Worm (Caenorhabditis elegans) whole organism, young adult: ENCODE measurements around the gene fbxb-18.

ENCODE experiments used
- B0336.3 ChIP-seq: fragments of 200-800 bp; sonication (Bioruptor generic); IDR thresholded peaks from 2 replicates; pipeline ENCODE4 v1.3.6; 2022; ENCODE audit warnings: missing genetic modification characterization, missing compliant biosample characterization
- F22D6.2 ChIP-seq: sonication (generic microtip); optimal IDR thresholded peaks from 2 replicates; lab custom pipeline; 2016; ENCODE audit warnings: mild to moderate bottlenecking, missing genetic modification characterization, missing compliant biosample characterization
- F23B12.7 ChIP-seq: sonication (generic microtip); optimal IDR thresholded peaks from 2 replicates; lab custom pipeline; 2017; ENCODE audit warnings: missing genetic modification characterization, mild to moderate bottlenecking, missing compliant biosample characterization, antibody characterized with exemption, moderate library complexity; ENCODE audit not compliant: insufficient read depth
- F33H1.4 ChIP-seq: fragments of 200-800 bp; sonication (Bioruptor generic); IDR thresholded peaks from 2 replicates; pipeline ENCODE4 v1.3.6; 2022; ENCODE audit warnings: missing genetic modification reagents, missing genetic modification characterization, missing compliant biosample characterization
- F37B4.10 ChIP-seq: fragments of 200-800 bp; sonication (Bioruptor generic); IDR thresholded peaks from 2 replicates; pipeline ENCODE4 v1.3.6; 2022; ENCODE audit warnings: missing genetic modification characterization, missing compliant biosample characterization
- F39B2.1 ChIP-seq: fragments of 200-800 bp; sonication (Bioruptor generic); IDR thresholded peaks from 2 replicates; pipeline ENCODE4 v1.3.6; 2022; ENCODE audit warnings: missing genetic modification reagents, missing genetic modification characterization, missing compliant biosample characterization
- F55B11.4 ChIP-seq: sonication (generic microtip); optimal IDR thresholded peaks from 2 replicates; lab custom pipeline; 2016; ENCODE audit warnings: missing compliant biosample characterization, missing genetic modification characterization, borderline replicate concordance; ENCODE audit not compliant: insufficient read depth
- K11D2.4 ChIP-seq: fragments of 200-800 bp; sonication (Bioruptor generic); IDR thresholded peaks from 2 replicates; pipeline ENCODE4 v1.3.6; 2022; ENCODE audit warnings: missing genetic modification reagents, missing genetic modification characterization, missing compliant biosample characterization
- K12H6.12 ChIP-seq: fragments of 200-800 bp; sonication (Bioruptor generic); optimal IDR thresholded peaks from 2 replicates; lab custom pipeline; 2018; ENCODE audit warnings: mild to moderate bottlenecking, missing genetic modification characterization, missing compliant biosample characterization
- Y56A3A.18 ChIP-seq: fragments of 200-800 bp; sonication (Bioruptor generic); IDR thresholded peaks from 2 replicates; pipeline ENCODE4 v1.3.6; 2022; ENCODE audit warnings: missing genetic modification reagents, missing genetic modification characterization, missing compliant biosample characterization
- Y95B8A.8 ChIP-seq: fragments of 200-800 bp; sonication (Bioruptor generic); IDR thresholded peaks from 2 replicates; pipeline ENCODE4 v1.3.6; 2022; ENCODE audit warnings: missing genetic modification reagents, missing genetic modification characterization, missing compliant biosample characterization
- akir-1 ChIP-seq: fragments of 200-800 bp; sonication (Bioruptor generic); optimal IDR thresholded peaks from 2 replicates; lab custom pipeline; 2018; ENCODE audit warnings: mild to moderate bottlenecking, missing genetic modification characterization, moderate library complexity, missing compliant biosample characterization
- aptf-2 ChIP-seq: fragments of 200-800 bp; sonication (Bioruptor generic); conservative IDR thresholded peaks from 2 replicates; pipeline ENCODE4 v1.3.6; 2022; ENCODE audit warnings: missing genetic modification reagents, missing genetic modification characterization, missing compliant biosample characterization
- atf-7 ChIP-seq: sonication (generic microtip); optimal IDR thresholded peaks from 2 replicates; lab custom pipeline; 2017; ENCODE audit warnings: mild to moderate bottlenecking, missing genetic modification characterization, missing compliant biosample characterization
- ccch-3 ChIP-seq: fragments of 200-800 bp; sonication (Bioruptor generic); optimal IDR thresholded peaks from 2 replicates; lab custom pipeline; 2018; ENCODE audit warnings: mild to moderate bottlenecking, missing genetic modification characterization, missing compliant biosample characterization
- ceh-79 ChIP-seq: sonication (generic microtip); optimal IDR thresholded peaks from 2 replicates; lab custom pipeline; 2017; ENCODE audit warnings: mild to moderate bottlenecking, missing genetic modification characterization, missing compliant biosample characterization
- efl-1 ChIP-seq: fragments of 150-350 bp; optimal IDR thresholded peaks from 2 replicates; lab custom pipeline; 2014; ENCODE audit warnings: missing biosample characterization, missing genetic modification reagents, missing genetic modification characterization
- egl-44 ChIP-seq: fragments of 200-800 bp; sonication (Bioruptor generic); IDR thresholded peaks from 2 replicates; pipeline ENCODE4 v1.3.6; 2022; ENCODE audit warnings: missing genetic modification reagents, missing genetic modification characterization, missing compliant biosample characterization
- hlh-26 ChIP-seq: fragments of 200-800 bp; sonication (Bioruptor generic); conservative IDR thresholded peaks from 2 replicates; pipeline ENCODE4 v1.3.6; 2022; ENCODE audit warnings: missing genetic modification reagents, missing genetic modification characterization, missing compliant biosample characterization
- hmg-1.2 ChIP-seq: fragments of 200-800 bp; sonication (Bioruptor generic); IDR thresholded peaks from 2 replicates; pipeline ENCODE4 v1.3.6; 2022; ENCODE audit warnings: missing genetic modification reagents, missing genetic modification characterization, missing compliant biosample characterization
- lin-54 ChIP-seq: fragments of 200-800 bp; sonication (Bioruptor generic); optimal IDR thresholded peaks from 2 replicates; lab custom pipeline; 2018; ENCODE audit warnings: mild to moderate bottlenecking, missing genetic modification characterization, missing compliant biosample characterization
- nhr-120 ChIP-seq: fragments of 200-800 bp; sonication (Bioruptor generic); IDR thresholded peaks from 2 replicates; pipeline ENCODE4 v1.3.6; 2022; ENCODE audit warnings: missing genetic modification characterization, missing compliant biosample characterization
- nhr-179 ChIP-seq: sonication (generic microtip); optimal IDR thresholded peaks from 2 replicates; lab custom pipeline; 2016; ENCODE audit warnings: mild to moderate bottlenecking, missing genetic modification characterization, missing compliant biosample characterization
- pbrm-1 ChIP-seq: fragments of 200-800 bp; sonication (Bioruptor generic); IDR thresholded peaks from 2 replicates; pipeline ENCODE4 v1.3.6; 2022; ENCODE audit warnings: missing genetic modification reagents, missing genetic modification characterization, missing compliant biosample characterization
- sdz-38 ChIP-seq: sonication (generic microtip); optimal IDR thresholded peaks from 2 replicates; lab custom pipeline; 2016; ENCODE audit warnings: missing genotype, missing genetic modification characterization, missing compliant biosample characterization
- snpc-1.1 ChIP-seq: sonication (generic microtip); optimal IDR thresholded peaks from 2 replicates; lab custom pipeline; 2017; ENCODE audit warnings: missing genetic modification characterization, mild to moderate bottlenecking, missing compliant biosample characterization, antibody characterized with exemption, moderate library complexity, missing genotype, missing genetic modification reagents; ENCODE audit not compliant: insufficient read depth
- snpc-3.4 ChIP-seq: sonication (generic microtip); optimal IDR thresholded peaks from 2 replicates; lab custom pipeline; 2017; ENCODE audit warnings: missing genetic modification characterization, mild to moderate bottlenecking, missing compliant biosample characterization, antibody characterized with exemption, moderate library complexity, missing genotype, missing genetic modification reagents
- somi-1 ChIP-seq: fragments of 200-800 bp; sonication (Bioruptor generic); optimal IDR thresholded peaks from 2 replicates; lab custom pipeline; 2018; ENCODE audit warnings: mild to moderate bottlenecking, missing genetic modification characterization, missing compliant biosample characterization
- sptf-2 ChIP-seq: fragments of 200-800 bp; sonication (Bioruptor generic); optimal IDR thresholded peaks from 2 replicates; lab custom pipeline; 2018; ENCODE audit warnings: mild to moderate bottlenecking, missing genetic modification characterization, missing compliant biosample characterization
- tbp1 ChIP-seq: fragments of 200-800 bp; sonication (Bioruptor generic); optimal IDR thresholded peaks from 2 replicates; lab custom pipeline; 2018; ENCODE audit warnings: mild to moderate bottlenecking, missing genetic modification characterization, missing compliant biosample characterization
- tbx-9 ChIP-seq: sonication (generic microtip); optimal IDR thresholded peaks from 2 replicates; lab custom pipeline; 2016; ENCODE audit warnings: borderline replicate concordance, missing genetic modification characterization, inconsistent platforms, missing compliant biosample characterization
- unc-62 ChIP-seq: fragments of 150-350 bp; optimal IDR thresholded peaks from 2 replicates; lab custom pipeline; 2014; ENCODE audit warnings: missing biosample characterization, missing genetic modification reagents, missing genetic modification characterization
- xnd-1 ChIP-seq: sonication (generic microtip); optimal IDR thresholded peaks from 2 replicates; lab custom pipeline; 2016; ENCODE audit warnings: missing genotype, missing genetic modification reagents, missing genetic modification characterization, missing compliant biosample characterization
- ztf-25 ChIP-seq: fragments of 200-800 bp; sonication (Bioruptor generic); IDR thresholded peaks from 2 replicates; pipeline ENCODE4 v1.3.6; 2022; ENCODE audit warnings: missing genetic modification reagents, missing genetic modification characterization, missing compliant biosample characterization
- ztf-3 ChIP-seq: fragments of 200-800 bp; sonication (Bioruptor generic); optimal IDR thresholded peaks from 2 replicates; lab custom pipeline; 2018; ENCODE audit warnings: mild to moderate bottlenecking, missing genetic modification characterization, missing compliant biosample characterization

fbxb-18 gene

DNA sequence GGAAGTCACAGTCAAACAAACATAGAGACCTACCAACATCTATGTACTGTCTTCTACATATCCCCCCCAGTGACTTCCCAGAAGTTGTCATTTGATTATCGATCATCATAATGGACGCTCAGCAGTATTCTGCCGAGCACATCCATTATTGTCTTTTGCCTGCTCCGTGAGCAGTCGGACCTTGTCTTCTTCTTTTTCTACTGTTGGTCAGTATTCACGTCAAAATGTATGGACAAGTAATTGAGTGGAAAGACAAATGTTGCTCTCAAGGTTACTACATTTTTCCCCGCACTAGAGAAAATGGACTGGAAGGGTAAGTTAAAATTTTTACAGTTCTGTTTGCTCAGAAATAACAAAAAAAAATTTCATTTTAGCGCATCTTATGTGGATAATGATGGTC, 33.8 kb downstream of the fbxb-18 start, which contains the start of gene btb-12:
btb-12 (plus strand) TSS at position 301 of the 400 bp plus-strand sequence.
- TF ChIP-seq nhr-179 (tag; lab: Kevin White, UChicago) (no peak), tbp1 (GFP tag; lab: Kevin White, UChicago) (no peak), F55B11.4 (tag; lab: Kevin White, UChicago) (no peak), sptf-2 (GFP tag; lab: Kevin White, UChicago) (no peak), F22D6.2 (no peak), B0336.3 (GFP tag; lab: Robert Waterston, UW) (no peak), K11D2.4 (GFP tag; lab: Robert Waterston, UW) (no peak), ccch-3 (GFP tag; lab: Kevin White, UChicago) (no peak), egl-44 (GFP tag; lab: Robert Waterston, UW) (no peak), ztf-25 (GFP tag; lab: Robert Waterston, UW) (no peak), xnd-1 (tag; lab: Kevin White, UChicago) (no peak)

- TF ChIP-seq snpc-3.4 (no peak), akir-1 (no peak), aptf-2 (GFP tag; lab: Robert Waterston, UW) (no peak), somi-1 (GFP tag; lab: Kevin White, UChicago) (no peak), F39B2.1 (no peak), unc-62 (no peak), hlh-26 (GFP tag; lab: Robert Waterston, UW) (no peak), nhr-179 (tag; lab: Kevin White, UChicago) (no peak), hmg-1.2 (GFP tag; lab: Robert Waterston, UW) (no peak), K11D2.4 (GFP tag; lab: Robert Waterston, UW) (no peak), sdz-38 (no peak), nhr-120 (GFP tag; lab: Robert Waterston, UW) (no peak), lin-54 (GFP tag; lab: Kevin White, UChicago) (no peak), tbx-9 (tag; lab: Kevin White, UChicago) (no peak), atf-7 (no peak), F23B12.7 (tag; lab: Kevin White, UChicago) (no peak)
- TF ChIP-seq, all 124 proteins: peak for 0
These were observed 35.3 kb downstream of the fbxb-18 start, which contains the start of gene fbxb-15 for ce11 chrII:1653397-1653796. Gene fbxb-15, minus strand, starts transcription at chrII:1653497.

ce11 chrII:1651804-1652203, 36.9 kb downstream of the fbxb-18 start, which contains the start of gene fbxb-16:
Gene fbxb-16, minus strand, starts transcription at chrII:1651904.
- TF ChIP-seq F37B4.10 (GFP tag; lab: Robert Waterston, UW): no peak
- no peak for TF ChIP-seq Y56A3A.18 (GFP tag; lab: Robert Waterston, UW)
- TF ChIP-seq tbp1 (GFP tag; lab: Kevin White, UChicago): no peak
- TF ChIP-seq F33H1.4 (GFP tag; lab: Robert Waterston, UW): no peak
- no peak for TF ChIP-seq Y95B8A.8 (GFP tag; lab: Robert Waterston, UW)
- no peak for TF ChIP-seq efl-1
- no peak for TF ChIP-seq K12H6.12 (tag; lab: Kevin White, UChicago)
- TF ChIP-seq pbrm-1 (GFP tag; lab: Robert Waterston, UW): no peak
- no peak for TF ChIP-seq ceh-79
- TF ChIP-seq snpc-1.1 (tag; lab: Kevin White, UChicago): no peak
- TF ChIP-seq ztf-3 (GFP tag; lab: Kevin White, UChicago): no peak
- TF ChIP-seq, all 124 proteins: peak for 0
